Worm (Caenorhabditis elegans) whole organism, L3 larva: ENCODE results near the gene ZK1236.1.

ENCODE experiments used
- R02D3.7 ChIP-seq: fragments of 150-350 bp; optimal IDR thresholded peaks from 2 replicates; lab custom pipeline; 2014; ENCODE audit warnings: missing biosample characterization, missing genetic modification characterization
- ZK546.5 ChIP-seq: sonication (generic microtip); optimal IDR thresholded peaks from 2 replicates; lab custom pipeline; 2017; ENCODE audit warnings: missing biosample characterization, missing genetic modification characterization
- aly-2 ChIP-seq: fragments of 150-350 bp; optimal IDR thresholded peaks from 2 replicates; lab custom pipeline; 2014; ENCODE audit warnings: missing biosample characterization, missing genetic modification characterization
- ama-1 ChIP-seq: fragments of 150-350 bp; optimal IDR thresholded peaks from 2 replicates; lab custom pipeline; 2018
- ceh-28 ChIP-seq: fragments of 150-350 bp; optimal IDR thresholded peaks from 2 replicates; lab custom pipeline; 2014; ENCODE audit warnings: missing biosample characterization, missing genetic modification reagents, missing genetic modification characterization
- ceh-82 ChIP-seq: fragments of 150-350 bp; optimal IDR thresholded peaks from 2 replicates; lab custom pipeline; 2014; ENCODE audit warnings: missing biosample characterization, missing genetic modification characterization
- ceh-9 ChIP-seq: sonication (generic microtip); optimal IDR thresholded peaks from 2 replicates; lab custom pipeline; 2018; ENCODE audit warnings: missing biosample characterization, missing genetic modification characterization
- egl-27 ChIP-seq: sonication (generic microtip); optimal IDR thresholded peaks from 4 replicates; lab custom pipeline; 2017; ENCODE audit warnings: missing biosample characterization, missing genetic modification reagents, missing genetic modification characterization
- elt-1 ChIP-seq: fragments of 150-350 bp; optimal IDR thresholded peaks from 2 replicates; lab custom pipeline; 2014; ENCODE audit warnings: missing biosample characterization, missing genetic modification characterization
- elt-2 ChIP-seq: sonication (generic microtip); optimal IDR thresholded peaks from 2 replicates; lab custom pipeline; 2016; ENCODE audit warnings: missing genetic modification reagents, mild to moderate bottlenecking, missing genetic modification characterization, missing compliant biosample characterization
- elt-3 ChIP-seq, 3 experiments: fragments of 150-350 bp in 1 of 3; sonication (generic microtip) in 2 of 3; optimal IDR thresholded peaks; 2 replicates in 2 of 3; 4 replicates in 1 of 3; lab custom pipeline; 2014 to 2017; ENCODE audit warnings: missing biosample characterization in 3 of 3, missing genetic modification characterization in 3 of 3
- eor-1 ChIP-seq, 2 experiments: fragments of 150-350 bp; optimal IDR thresholded peaks; 2 replicates each; lab custom pipeline; 2014 to 2018; ENCODE audit warnings: missing biosample characterization in 2 of 2, missing genetic modification characterization in 2 of 2
- fkh-10 ChIP-seq: sonication (generic microtip); optimal IDR thresholded peaks from 2 replicates; lab custom pipeline; 2017; ENCODE audit warnings: missing biosample characterization, missing genetic modification reagents, missing genetic modification characterization
- fkh-2 ChIP-seq: fragments of 150-350 bp; optimal IDR thresholded peaks from 2 replicates; lab custom pipeline; 2014; ENCODE audit warnings: missing biosample characterization, missing genetic modification reagents, missing genetic modification characterization
- fos-1 ChIP-seq: fragments of 150-350 bp; optimal IDR thresholded peaks from 2 replicates; lab custom pipeline; 2014; ENCODE audit warnings: missing biosample characterization, missing genetic modification characterization
- lin-39 ChIP-seq: fragments of 150-350 bp; optimal IDR thresholded peaks from 2 replicates; lab custom pipeline; 2018; ENCODE audit warnings: missing biosample characterization, missing genetic modification reagents, missing genetic modification characterization
- lsy-12 ChIP-seq: sonication (generic microtip); optimal IDR thresholded peaks from 2 replicates; lab custom pipeline; 2016; ENCODE audit warnings: mild to moderate bottlenecking, missing genetic modification characterization, missing compliant biosample characterization
- mdl-1 ChIP-seq: fragments of 150-350 bp; optimal IDR thresholded peaks from 2 replicates; lab custom pipeline; 2014; ENCODE audit warnings: missing biosample characterization, missing genetic modification characterization
- mml-1 ChIP-seq: fragments of 150-350 bp; sonication (generic microtip); optimal IDR thresholded peaks from 3 replicates; lab custom pipeline; 2014; ENCODE audit warnings: missing biosample characterization, missing genetic modification characterization
- nfya-1 ChIP-seq: sonication (generic microtip); optimal IDR thresholded peaks from 2 replicates; lab custom pipeline; 2017; ENCODE audit warnings: missing genetic modification characterization, mild to moderate bottlenecking, missing compliant biosample characterization, antibody characterized with exemption, moderate library complexity; ENCODE audit not compliant: insufficient read depth
- nhr-12 ChIP-seq: fragments of 150-350 bp; optimal IDR thresholded peaks from 2 replicates; lab custom pipeline; 2014; ENCODE audit warnings: missing biosample characterization, missing genetic modification characterization
- nhr-23 ChIP-seq: fragments of 150-350 bp; optimal IDR thresholded peaks from 2 replicates; lab custom pipeline; 2014; ENCODE audit warnings: missing biosample characterization, missing genetic modification reagents, missing genetic modification characterization
- nhr-237 ChIP-seq: fragments of 150-350 bp; optimal IDR thresholded peaks from 2 replicates; lab custom pipeline; 2014; ENCODE audit warnings: missing biosample characterization, missing genetic modification characterization
- nhr-25 ChIP-seq: sonication (generic microtip); optimal IDR thresholded peaks from 2 replicates; lab custom pipeline; 2017; ENCODE audit warnings: missing biosample characterization, missing genetic modification characterization
- nhr-28 ChIP-seq: fragments of 150-350 bp; optimal IDR thresholded peaks from 2 replicates; lab custom pipeline; 2014; ENCODE audit warnings: missing biosample characterization, missing genetic modification characterization
- nhr-67 ChIP-seq: fragments of 150-350 bp; optimal IDR thresholded peaks from 2 replicates; lab custom pipeline; 2014; ENCODE audit warnings: missing biosample characterization, missing genetic modification characterization
- nhr-77 ChIP-seq: fragments of 150-350 bp; optimal IDR thresholded peaks from 2 replicates; lab custom pipeline; 2014; ENCODE audit warnings: missing biosample characterization, missing genetic modification characterization
- pha-4 ChIP-seq: fragments of 150-350 bp; optimal IDR thresholded peaks from 2 replicates; lab custom pipeline; 2014; ENCODE audit warnings: missing biosample characterization, missing genetic modification reagents, missing genetic modification characterization
- pqm-1 ChIP-seq: fragments of 150-350 bp; optimal IDR thresholded peaks from 2 replicates; lab custom pipeline; 2017; ENCODE audit warnings: missing biosample characterization, missing genetic modification characterization, inconsistent platforms
- sea-2 ChIP-seq: fragments of 150-350 bp; sonication (generic microtip); optimal IDR thresholded peaks from 4 replicates; lab custom pipeline; 2014; ENCODE audit warnings: missing biosample characterization, missing genetic modification reagents, missing genetic modification characterization
- snpc-4 ChIP-seq: fragments of 150-350 bp; optimal IDR thresholded peaks from 2 replicates; lab custom pipeline; 2014; ENCODE audit warnings: missing biosample characterization, missing genetic modification characterization
- tbx-2 ChIP-seq: sonication (generic microtip); optimal IDR thresholded peaks from 2 replicates; lab custom pipeline; 2016; ENCODE audit warnings: mild to moderate bottlenecking, missing genetic modification characterization, missing compliant biosample characterization
- zag-1 ChIP-seq: fragments of 150-350 bp; optimal IDR thresholded peaks from 2 replicates; lab custom pipeline; 2014; ENCODE audit warnings: missing biosample characterization, missing genetic modification characterization
- ztf-11 ChIP-seq: fragments of 150-350 bp; optimal IDR thresholded peaks from 2 replicates; lab custom pipeline; 2014; ENCODE audit warnings: missing biosample characterization, missing genetic modification characterization
- ztf-4 ChIP-seq: fragments of 150-350 bp; optimal IDR thresholded peaks from 2 replicates; lab custom pipeline; 2014; ENCODE audit warnings: missing biosample characterization, missing genetic modification characterization

The ZK1236.1 gene

DNA sequence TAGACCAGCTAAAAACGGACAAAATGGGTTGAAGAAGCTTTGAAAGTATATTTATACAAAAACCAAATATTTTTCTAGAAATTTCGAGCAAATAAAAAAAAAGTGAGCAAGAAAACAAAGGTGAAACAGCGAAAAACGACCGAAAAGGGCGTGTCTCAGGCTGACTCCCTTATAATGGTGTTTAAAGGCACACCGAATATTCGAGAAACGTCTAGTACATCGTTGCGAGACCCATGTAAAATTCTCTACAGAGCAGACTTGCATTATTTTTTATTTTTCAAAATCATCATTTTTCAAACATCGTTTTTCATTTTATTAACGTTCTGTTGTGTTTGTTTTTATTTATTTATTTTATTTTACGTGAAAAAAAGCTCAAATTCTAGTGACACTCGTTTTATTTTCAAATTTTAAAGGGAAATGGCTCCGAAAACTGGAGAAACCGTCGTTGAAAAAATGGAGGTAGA is 17.9 kb downstream of the ZK1236.1 start, which contains the start of gene rpn-3 (continued):
- TF ChIP-seq fos-1 (tag; lab: Kevin White, UChicago) (peak; percentile 51), ama-1 (lab: Kevin White, UChicago) (peak; percentile 93), elt-2 (tag; lab: Kevin White, UChicago) (peak; percentile 70), mdl-1 (tag; lab: Kevin White, UChicago) (no peak), nhr-23 (tag; lab: Kevin White, UChicago) (peak; percentile 98), elt-3 (tag; optimal IDR thresholded peaks at IDR 0.05; lab: Kevin White, UChicago) (peak in 1 of 3 experiments; percentile 19), snpc-4 (peak; percentile 83), elt-1 (tag; lab: Kevin White, UChicago) (peak; percentile 60), fkh-2 (tag; lab: Kevin White, UChicago) (peak; percentile 70), nhr-67 (tag; lab: Kevin White, UChicago) (no peak), eor-1 (tag; optimal IDR thresholded peaks at IDR 0.05; lab: Kevin White, UChicago) (peak in 1 of 2 experiments; percentile 89), R02D3.7 (peak; percentile 88)

- TF ChIP-seq nhr-67 (tag; lab: Kevin White, UChicago) (no peak), mml-1 (tag; lab: Kevin White, UChicago) (no peak), ceh-28 (tag; lab: Kevin White, UChicago) (no peak), ZK546.5 (tag; lab: Kevin White, UChicago) (no peak), eor-1 (tag; optimal IDR thresholded peaks at IDR 0.05; lab: Kevin White, UChicago) (no peak), aly-2 (tag; lab: Kevin White, UChicago) (no peak), pha-4 (tag; lab: Kevin White, UChicago) (peak; percentile 51), ceh-9 (tag; lab: Kevin White, UChicago) (no peak), nhr-12 (tag; lab: Kevin White, UChicago) (no peak), tbx-2 (no peak), nfya-1 (tag; lab: Kevin White, UChicago) (peak; percentile 12), nhr-28 (tag; lab: Kevin White, UChicago) (no peak), nhr-25 (tag; lab: Kevin White, UChicago) (no peak), sea-2 (GFP tag; lab: Kevin White, UChicago) (no peak), elt-2 (tag; lab: Kevin White, UChicago) (peak; percentile 24), ama-1 (lab: Kevin White, UChicago) (peak; percentile 82), zag-1 (tag; lab: Kevin White, UChicago) (no peak), egl-27 (tag; lab: Kevin White, UChicago) (no peak), elt-1 (tag; lab: Kevin White, UChicago) (no peak), lsy-12 (tag; lab: Kevin White, UChicago) (no peak), ztf-4 (no peak), elt-3 (tag; optimal IDR thresholded peaks at IDR 0.05; lab: Kevin White, UChicago) (no peak), snpc-4 (no peak), nhr-77 (tag; lab: Kevin White, UChicago) (no peak), pqm-1 (tag; lab: Kevin White, UChicago) (no peak)
Observed at ce11 chrIII:8449160-8449807, 20.2 kb downstream of the ZK1236.1 start, which contains the start of gene mrpl-32. TSS of gene mrpl-32 (plus strand) at chrIII:8449757.

DNA sequence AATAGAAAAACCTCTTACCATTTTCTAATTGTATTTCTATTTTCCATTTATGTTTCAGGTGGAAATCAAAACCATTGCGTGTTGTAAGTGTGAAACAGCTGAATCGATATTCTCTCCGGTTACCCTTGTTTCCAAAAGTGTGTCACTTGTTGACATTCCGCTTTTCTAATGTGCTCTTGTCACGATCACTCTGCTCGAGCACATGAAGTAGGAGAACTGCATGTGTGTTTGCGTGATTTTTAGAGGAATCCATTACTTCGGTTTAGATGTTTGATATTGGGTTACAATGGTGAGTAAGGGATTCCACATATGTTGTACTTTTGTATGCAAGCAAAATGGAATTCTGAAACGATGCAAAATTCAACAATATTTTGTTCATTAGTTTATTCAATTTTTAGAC is 21.4 kb downstream of the ZK1236.1 start:
- peak; percentile 67 for TF ChIP-seq pha-4 (tag; lab: Kevin White, UChicago)
- peak; percentile 57 for TF ChIP-seq lin-39
- TF ChIP-seq aly-2 (tag; lab: Kevin White, UChicago) = no peak
- TF ChIP-seq fkh-10 (GFP tag; lab: Kevin White, UChicago) = no peak
- no peak for TF ChIP-seq ama-1 (lab: Kevin White, UChicago)
- TF ChIP-seq ceh-82 (tag; lab: Kevin White, UChicago) = no peak
- no peak for TF ChIP-seq elt-2 (tag; lab: Kevin White, UChicago)
- TF ChIP-seq nhr-67 (tag; lab: Kevin White, UChicago) = no peak
- TF ChIP-seq mdl-1 (tag; lab: Kevin White, UChicago) = no peak
- TF ChIP-seq egl-27 (tag; lab: Kevin White, UChicago) = no peak
- no peak for TF ChIP-seq lsy-12 (tag; lab: Kevin White, UChicago)
- TF ChIP-seq ztf-11 (tag; lab: Kevin White, UChicago) = no peak
- no peak for TF ChIP-seq nhr-237 (tag; lab: Kevin White, UChicago)
- no peak for TF ChIP-seq nhr-23 (tag; lab: Kevin White, UChicago)
- TF ChIP-seq, all 47 proteins: peak for 2
